Worm (Caenorhabditis elegans): ENCODE data around the gene C12D8.21.

The C12D8.21 gene

ce11 chrV:10273837-10274236, 32.8 kb upstream of the C12D8.21 start:
- no peak for TF ChIP-seq snpc-1.1 (tag; optimal IDR thresholded peaks at IDR 0.05; ENCODE audit: insufficient read depth)
- peak; percentile 26 for TF ChIP-seq K12H6.12 (tag; optimal IDR thresholded peaks at IDR 0.05)
- TF ChIP-seq cebp-1 (GFP tag; IDR thresholded peaks at IDR 0.05) = 0 out of 2 replicates have a peak, but pooled peaks have one; percentile 3
- TF ChIP-seq cebp-1 (tag; optimal IDR thresholded peaks at IDR 0.05) = peak; percentile 18
- peak in 1 of 3 experiments; percentile 45 for TF ChIP-seq lin-35 (GFP tag; optimal IDR thresholded peaks at IDR 0.05)
- peak; percentile 0 for TF ChIP-seq attf-5 (GFP tag; optimal IDR thresholded peaks at IDR 0.05)
- peak; percentile 39 for TF ChIP-seq lin-40 (tag; optimal IDR thresholded peaks at IDR 0.05)
- no peak for TF ChIP-seq lin-54 (GFP tag; optimal IDR thresholded peaks at IDR 0.05)
- TF ChIP-seq lsy-27 (tag; optimal IDR thresholded peaks at IDR 0.05; ENCODE audit: borderline replicate concordance, insufficient read depth) = no peak
- no peak for TF ChIP-seq Y53G8AR.9 (GFP tag; conservative IDR thresholded peaks at IDR 0.05)
- TF ChIP-seq F55B11.4 (tag; optimal IDR thresholded peaks at IDR 0.05; ENCODE audit: borderline replicate concordance, insufficient read depth) = no peak
- TF ChIP-seq ztf-18 (tag; optimal IDR thresholded peaks at IDR 0.05) = no peak
- TF ChIP-seq tbp1 (GFP tag; optimal IDR thresholded peaks at IDR 0.05) = no peak

- no peak for TF ChIP-seq ceh-27 (GFP tag; optimal IDR thresholded peaks at IDR 0.05)
- TF ChIP-seq repo-1 (tag; optimal IDR thresholded peaks at IDR 0.05) = no peak
Measured at ce11 chrV:10270214-10270613, 29.2 kb upstream of the C12D8.21 start, which contains the start of gene ric-4. Gene ric-4, minus strand, starts transcription at chrV:10270314.

ce11 chrV:10266050-10266449, 25.1 kb upstream of the C12D8.21 start:
- no peak for TF ChIP-seq ccch-3 (GFP tag; optimal IDR thresholded peaks at IDR 0.05)
- no peak for TF ChIP-seq mel-28 (tag; optimal IDR thresholded peaks at IDR 0.05; ENCODE audit: borderline replicate concordance)
- TF ChIP-seq sdz-38 (tag; optimal IDR thresholded peaks at IDR 0.05) = no peak
- no peak for TF ChIP-seq attf-6 (GFP tag; IDR thresholded peaks at IDR 0.05)
- TF ChIP-seq F33H1.4 (GFP tag; IDR thresholded peaks at IDR 0.05) = no peak
- no peak for TF ChIP-seq zim-3 (tag; optimal IDR thresholded peaks at IDR 0.05)
- TF ChIP-seq ztf-3 (GFP tag; optimal IDR thresholded peaks at IDR 0.05) = no peak
- no peak for TF ChIP-seq dox-1 (GFP tag; IDR thresholded peaks at IDR 0.05)
- TF ChIP-seq madf-10 (tag; optimal IDR thresholded peaks at IDR 0.05) = no peak
- no peak for TF ChIP-seq rec-8 (tag; optimal IDR thresholded peaks at IDR 0.05)
- TF ChIP-seq lsy-27 (tag; optimal IDR thresholded peaks at IDR 0.05; ENCODE audit: borderline replicate concordance, insufficient read depth) = no peak
- no peak for TF ChIP-seq rcor-1 (GFP tag; IDR thresholded peaks at IDR 0.05)
- TF ChIP-seq ceh-27 (GFP tag; optimal IDR thresholded peaks at IDR 0.05) = no peak
- no peak for TF ChIP-seq ztf-6 (GFP tag; IDR thresholded peaks at IDR 0.05)
- TF ChIP-seq athp-1 (tag; optimal IDR thresholded peaks at IDR 0.05) = no peak

- no peak for TF ChIP-seq atf-7 (tag; optimal IDR thresholded peaks at IDR 0.05)
Measured at ce11 chrV:10265019-10265418, 24.0 kb upstream of the C12D8.21 start.

- TF ChIP-seq dox-1 (GFP tag; IDR thresholded peaks at IDR 0.05) (no peak), hrde-1 (tag; optimal IDR thresholded peaks at IDR 0.05; ENCODE audit: borderline replicate concordance) (no peak), pha-4 (tag; optimal IDR thresholded peaks at IDR 0.05) (no peak), F57A8.1 (GFP tag; optimal IDR thresholded peaks at IDR 0.05) (no peak), athp-1 (tag; optimal IDR thresholded peaks at IDR 0.05) (no peak), Y56A3A.18 (GFP tag; IDR thresholded peaks at IDR 0.05) (no peak), K11D2.4 (GFP tag; IDR thresholded peaks at IDR 0.05) (no peak)
Measured at ce11 chrV:10260460-10260859, 19.5 kb upstream of the C12D8.21 start, which contains the start of gene sri-18. Gene sri-18, minus strand, starts transcription at chrV:10260560.

Data from whole organism, young adult.